Worm (Caenorhabditis elegans) whole organism, L4 larva: ENCODE measurements around the gene gex-5.

Source experiments
- F49E8.2 ChIP-seq: sonication (generic microtip); optimal IDR thresholded peaks from 2 replicates; lab custom pipeline; 2016; ENCODE audit warnings: missing compliant biosample characterization, mild to moderate bottlenecking, missing genetic modification characterization, borderline replicate concordance
- T20F7.1 ChIP-seq: fragments of 200-800 bp; sonication (Bioruptor generic); optimal IDR thresholded peaks from 2 replicates; lab custom pipeline; 2018; ENCODE audit warnings: mild to moderate bottlenecking, missing genetic modification characterization, missing compliant biosample characterization
- T26A8.4 ChIP-seq: fragments of 200-800 bp; sonication (Bioruptor generic); IDR thresholded peaks from 2 replicates; pipeline ENCODE4 v1.3.6; 2022; ENCODE audit warnings: missing genetic modification characterization, missing compliant biosample characterization
- Y48G9A.11 ChIP-seq: fragments of 200-800 bp; sonication (Bioruptor generic); IDR thresholded peaks from 2 replicates; pipeline ENCODE4 v1.3.6; 2022; ENCODE audit warnings: missing genetic modification reagents, missing genetic modification characterization, missing compliant biosample characterization
- ZK546.5 ChIP-seq, 2 experiments: sonication (generic microtip); optimal IDR thresholded peaks; 2 replicates each; lab custom pipeline; 2017; ENCODE audit warnings: missing biosample characterization in 2 of 2, missing genetic modification characterization in 2 of 2
- aha-1 ChIP-seq: fragments of 150-350 bp; peaks from one replicate; lab custom pipeline; 2014; ENCODE audit warnings: missing biosample characterization, missing genetic modification characterization
- aly-2 ChIP-seq: sonication (generic microtip); optimal IDR thresholded peaks from 2 replicates; lab custom pipeline; 2018; ENCODE audit warnings: missing biosample characterization, missing genetic modification characterization
- arid-1 ChIP-seq: fragments of 200-800 bp; sonication (Bioruptor generic); conservative IDR thresholded peaks from 2 replicates; pipeline ENCODE4 v1.3.6; 2022; ENCODE audit warnings: missing genetic modification reagents, missing genetic modification characterization, missing compliant biosample characterization
- ceh-32 ChIP-seq: sonication (generic microtip); optimal IDR thresholded peaks from 2 replicates; lab custom pipeline; 2016; ENCODE audit warnings: mild to moderate bottlenecking, missing genetic modification characterization, missing compliant biosample characterization; ENCODE audit not compliant: poor library complexity
- cey-2 ChIP-seq: sonication (generic microtip); optimal IDR thresholded peaks from 3 replicates; lab custom pipeline; 2017; ENCODE audit warnings: missing genetic modification characterization, mild to moderate bottlenecking, missing compliant biosample characterization, antibody characterized with exemption, borderline replicate concordance; ENCODE audit not compliant: insufficient read depth
- daf-12 ChIP-seq: fragments of 150-350 bp; optimal IDR thresholded peaks from 2 replicates; lab custom pipeline; 2014; ENCODE audit warnings: missing biosample characterization, missing genetic modification reagents, missing genetic modification characterization
- daf-8 ChIP-seq: fragments of 200-800 bp; sonication (Bioruptor generic); IDR thresholded peaks from 2 replicates; pipeline ENCODE4 v1.3.6; 2022; ENCODE audit warnings: missing genetic modification characterization, missing compliant biosample characterization
- dpl-1 ChIP-seq: fragments of 150-350 bp; optimal IDR thresholded peaks from 2 replicates; lab custom pipeline; 2014; ENCODE audit warnings: missing biosample characterization, missing genetic modification reagents, missing genetic modification characterization
- duxl-1 ChIP-seq: sonication (generic microtip); optimal IDR thresholded peaks from 2 replicates; lab custom pipeline; 2016; ENCODE audit warnings: mild to moderate bottlenecking, missing genetic modification characterization, moderate library complexity, missing compliant biosample characterization; ENCODE audit not compliant: poor library complexity
- egl-27 ChIP-seq: sonication (generic microtip); optimal IDR thresholded peaks from 3 replicates; lab custom pipeline; 2017; ENCODE audit warnings: missing biosample characterization, missing genetic modification reagents, missing genetic modification characterization
- fkh-10 ChIP-seq: fragments of 150-350 bp; optimal IDR thresholded peaks from 2 replicates; lab custom pipeline; 2014; ENCODE audit warnings: missing biosample characterization, missing genetic modification reagents, missing genetic modification characterization
- hlh-11 ChIP-seq: fragments of 200-800 bp; sonication (Bioruptor generic); optimal IDR thresholded peaks from 2 replicates; lab custom pipeline; 2018; ENCODE audit warnings: mild to moderate bottlenecking, missing genetic modification characterization, missing compliant biosample characterization
- jun-1 ChIP-seq: fragments of 150-350 bp; optimal IDR thresholded peaks from 2 replicates; lab custom pipeline; 2014; ENCODE audit warnings: missing biosample characterization, missing genetic modification reagents, missing genetic modification characterization
- lim-7 ChIP-seq: fragments of 200-800 bp; sonication (Bioruptor generic); IDR thresholded peaks from 2 replicates; pipeline ENCODE4 v1.3.6; 2022; ENCODE audit warnings: missing genetic modification characterization, missing compliant biosample characterization
- lin-1 ChIP-seq: fragments of 200-800 bp; sonication (Bioruptor generic); IDR thresholded peaks from 2 replicates; pipeline ENCODE4 v1.3.6; 2022; ENCODE audit warnings: missing genetic modification reagents, missing genetic modification characterization, missing compliant biosample characterization
- lin-15B ChIP-seq: fragments of 150-350 bp; sonication (generic microtip); optimal IDR thresholded peaks from 3 replicates; lab custom pipeline; 2014; ENCODE audit warnings: missing biosample characterization, missing genetic modification characterization
- lin-29 ChIP-seq: fragments of 200-800 bp; sonication (Bioruptor generic); IDR thresholded peaks from 2 replicates; pipeline ENCODE4 v1.3.6; 2022; ENCODE audit warnings: missing genetic modification reagents, missing genetic modification characterization, missing compliant biosample characterization
- madf-5 ChIP-seq, 2 experiments: fragments of 200-800 bp; sonication (Bioruptor generic); IDR thresholded peaks; 2 replicates each; pipeline ENCODE4 v1.3.6; 2022; ENCODE audit warnings: missing compliant biosample characterization in 2 of 2, missing genetic modification characterization in 2 of 2
- madf-9 ChIP-seq: fragments of 200-800 bp; sonication (Bioruptor generic); conservative IDR thresholded peaks from 2 replicates; pipeline ENCODE4 v1.3.6; 2022; ENCODE audit warnings: missing genetic modification reagents, missing genetic modification characterization, missing compliant biosample characterization
- mdt-29 ChIP-seq: fragments of 200-800 bp; sonication (Bioruptor generic); IDR thresholded peaks from 2 replicates; pipeline ENCODE4 v1.3.6; 2022; ENCODE audit warnings: missing genetic modification reagents, missing genetic modification characterization, missing compliant biosample characterization
- mxl-2 ChIP-seq: fragments of 200-800 bp; sonication (Bioruptor generic); conservative IDR thresholded peaks from 2 replicates; pipeline ENCODE4 v1.3.6; 2022; ENCODE audit warnings: missing genetic modification reagents, missing genetic modification characterization, missing compliant biosample characterization
- mxl-3 ChIP-seq: fragments of 200-800 bp; sonication (Bioruptor generic); optimal IDR thresholded peaks from 2 replicates; lab custom pipeline; 2018; ENCODE audit warnings: mild to moderate bottlenecking, missing genetic modification characterization, missing compliant biosample characterization
- nhr-10 ChIP-seq: fragments of 150-350 bp; optimal IDR thresholded peaks from 2 replicates; lab custom pipeline; 2014; ENCODE audit warnings: missing biosample characterization, missing genetic modification characterization
- nhr-11 ChIP-seq: fragments of 150-350 bp; optimal IDR thresholded peaks from 2 replicates; lab custom pipeline; 2014; ENCODE audit warnings: missing biosample characterization, missing genetic modification characterization
- nhr-111 ChIP-seq: fragments of 200-800 bp; sonication (Bioruptor generic); optimal IDR thresholded peaks from 2 replicates; lab custom pipeline; 2018; ENCODE audit warnings: mild to moderate bottlenecking, missing genetic modification characterization, missing compliant biosample characterization
- nhr-25 ChIP-seq: sonication (generic microtip); optimal IDR thresholded peaks from 2 replicates; lab custom pipeline; 2017; ENCODE audit warnings: missing genetic modification characterization, mild to moderate bottlenecking, missing compliant biosample characterization, antibody characterized with exemption, moderate library complexity, borderline replicate concordance; ENCODE audit not compliant: insufficient read depth
- nhr-28 ChIP-seq: fragments of 150-350 bp; optimal IDR thresholded peaks from 2 replicates; lab custom pipeline; 2014; ENCODE audit warnings: missing biosample characterization, missing genetic modification characterization
- nhr-48 ChIP-seq: sonication (generic microtip); optimal IDR thresholded peaks from 2 replicates; lab custom pipeline; 2016; ENCODE audit warnings: mild to moderate bottlenecking, missing genetic modification characterization, missing compliant biosample characterization
- nhr-76 ChIP-seq: fragments of 150-350 bp; optimal IDR thresholded peaks from 2 replicates; lab custom pipeline; 2014; ENCODE audit warnings: missing biosample characterization, missing genetic modification characterization
- nhr-77 ChIP-seq: fragments of 150-350 bp; optimal IDR thresholded peaks from 2 replicates; lab custom pipeline; 2014; ENCODE audit warnings: missing biosample characterization, missing genetic modification characterization
- set-16 ChIP-seq: fragments of 200-800 bp; sonication (Bioruptor generic); IDR thresholded peaks from 2 replicates; pipeline ENCODE4 v1.3.6; 2022; ENCODE audit warnings: missing genetic modification reagents, missing genetic modification characterization, missing compliant biosample characterization
- skn-1 ChIP-seq: fragments of 150-350 bp; optimal IDR thresholded peaks from 2 replicates; lab custom pipeline; 2014; ENCODE audit warnings: missing biosample characterization, missing genetic modification characterization
- snpc-1.2 ChIP-seq: fragments of 200-800 bp; sonication (Bioruptor generic); IDR thresholded peaks from 2 replicates; pipeline ENCODE4 v1.3.6; 2022; ENCODE audit warnings: missing genetic modification reagents, missing genetic modification characterization, missing compliant biosample characterization
- snpc-4 ChIP-seq: fragments of 150-350 bp; optimal IDR thresholded peaks from 2 replicates; lab custom pipeline; 2014; ENCODE audit warnings: missing biosample characterization, missing genetic modification characterization
- unc-62 ChIP-seq, 3 experiments: fragments of 150-350 bp in 1 of 3; sonication (generic microtip); optimal IDR thresholded peaks in 2 of 3; peaks in 1 of 3; 1 replicate in 1 of 3; 2 replicates in 2 of 3; lab custom pipeline; 2014 to 2017; ENCODE audit warnings: missing biosample characterization in 3 of 3, missing genetic modification characterization in 3 of 3, missing genetic modification reagents in 3 of 3, missing genotype in 1 of 3
- zfp-2 ChIP-seq: sonication (generic microtip); optimal IDR thresholded peaks from 2 replicates; lab custom pipeline; 2016; ENCODE audit warnings: mild to moderate bottlenecking, missing genetic modification characterization, missing compliant biosample characterization
- zip-2 ChIP-seq: fragments of 150-350 bp; optimal IDR thresholded peaks from 2 replicates; lab custom pipeline; 2014; ENCODE audit warnings: missing biosample characterization, missing genetic modification characterization
- ztf-11 ChIP-seq: fragments of 150-350 bp; optimal IDR thresholded peaks from 2 replicates; lab custom pipeline; 2014; ENCODE audit warnings: missing biosample characterization, missing genetic modification characterization

Gene gex-5

DNA sequence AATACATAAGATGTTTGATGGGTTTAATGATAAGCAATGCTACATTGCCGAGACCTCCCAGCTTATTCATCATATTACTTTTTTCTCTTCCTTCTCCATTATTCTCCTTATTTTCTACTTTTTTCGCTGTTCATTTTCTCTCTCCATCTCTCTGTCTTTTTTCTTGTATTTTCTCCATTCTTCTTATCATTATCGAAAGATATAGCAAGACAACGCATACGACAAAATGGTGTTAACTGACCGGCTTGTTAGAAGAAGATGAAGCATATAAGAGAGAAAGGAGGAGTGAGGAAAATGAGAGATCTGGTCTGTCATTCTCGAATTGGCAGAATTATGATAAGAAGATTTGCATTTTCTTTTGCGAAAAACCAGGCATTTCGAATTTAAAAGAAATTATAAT is 14.9 kb downstream of the gex-5 start:
- TF ChIP-seq nhr-10 (tag; lab: Kevin White, UChicago) (no peak), lin-29 (GFP tag; lab: Robert Waterston, UW) (no peak), nhr-28 (peak; percentile 47), nhr-25 (no peak), mxl-3 (peak; percentile 9), ztf-11 (tag; lab: Kevin White, UChicago) (no peak), mxl-2 (GFP tag; lab: Robert Waterston, UW) (no peak), unc-62 (GFP tag; optimal IDR thresholded peaks at IDR 0.05 in 1 of 2; lab: Kevin White, UChicago) (peak in 1 of 2 experiments; percentile 75), unc-62 (tag; optimal IDR thresholded peaks at IDR 0.05; lab: Kevin White, UChicago) (no peak)

DNA sequence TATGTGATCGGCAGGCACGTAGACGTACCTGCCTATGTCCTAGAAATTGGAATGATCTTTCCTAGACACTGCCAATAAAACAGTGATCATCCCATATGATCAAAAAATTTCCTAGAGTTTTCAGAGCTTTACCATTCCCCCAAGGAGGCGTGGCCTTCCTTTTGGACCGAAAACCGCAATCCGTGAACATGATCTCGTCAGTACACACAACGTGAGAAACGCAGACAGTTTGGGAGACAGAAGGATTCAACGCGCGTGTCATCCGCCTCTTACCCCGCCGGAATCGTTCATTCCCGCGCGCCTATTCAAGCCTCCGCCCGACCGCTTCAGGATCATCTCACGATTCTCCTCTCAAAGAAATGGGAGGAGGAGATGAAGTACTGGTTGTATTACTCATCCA is 16.3 kb downstream of the gex-5 start, which contains the start of gene B0393.5:
B0393.5 (plus strand) TSS at position 301 of the 400 bp plus-strand sequence.
- TF ChIP-seq mxl-3 (peak; percentile 18), aha-1 (tag; lab: Kevin White, UChicago) (peak; percentile 4), Y48G9A.11 (GFP tag; lab: Robert Waterston, UW) (no peak), T20F7.1 (GFP tag; lab: Kevin White, UChicago) (no peak), duxl-1 (tag; lab: Kevin White, UChicago) (no peak), nhr-48 (tag; lab: Kevin White, UChicago) (no peak), mdt-29 (GFP tag; lab: Robert Waterston, UW) (no peak), lin-29 (GFP tag; lab: Robert Waterston, UW) (no peak)

DNA sequence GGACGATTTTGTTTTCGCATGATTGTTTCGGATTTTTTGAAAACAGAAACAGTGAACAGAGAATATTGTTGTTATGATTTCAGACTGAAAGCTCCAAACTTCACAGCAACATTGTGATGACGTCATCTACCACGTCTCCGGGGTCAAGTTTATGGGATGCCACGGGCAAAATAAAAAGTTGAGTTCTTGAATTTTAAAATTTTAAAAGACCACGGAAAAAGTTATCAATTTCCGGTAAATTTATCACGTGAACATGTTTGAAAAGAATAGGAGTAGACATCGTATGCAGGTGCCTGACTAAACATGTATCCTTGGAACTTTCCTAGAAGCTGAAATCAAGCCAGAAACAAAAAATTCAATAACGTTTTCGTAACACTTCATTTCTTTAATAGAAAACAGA is 18.3 kb downstream of the gex-5 start, which contains the start of gene B0393.4:
B0393.4 (minus strand) TSS at position 101 of the 400 bp plus-strand sequence.
- TF ChIP-seq snpc-1.2 (GFP tag; lab: Robert Waterston, UW) (no peak), egl-27 (tag; lab: Kevin White, UChicago) (no peak), nhr-111 (no peak), T26A8.4 (no peak), madf-9 (no peak), nhr-48 (tag; lab: Kevin White, UChicago) (no peak), arid-1 (GFP tag; lab: Robert Waterston, UW) (no peak), aly-2 (tag; lab: Kevin White, UChicago) (no peak), ceh-32 (tag; lab: Kevin White, UChicago) (no peak), lin-1 (GFP tag; lab: Robert Waterston, UW) (no peak), daf-12 (tag; lab: Kevin White, UChicago) (no peak), cey-2 (tag; lab: Kevin White, UChicago) (no peak), dpl-1 (GFP tag; lab: Kevin White, UChicago) (no peak), nhr-77 (tag; lab: Kevin White, UChicago) (no peak), mxl-2 (GFP tag; lab: Robert Waterston, UW) (no peak)

DNA sequence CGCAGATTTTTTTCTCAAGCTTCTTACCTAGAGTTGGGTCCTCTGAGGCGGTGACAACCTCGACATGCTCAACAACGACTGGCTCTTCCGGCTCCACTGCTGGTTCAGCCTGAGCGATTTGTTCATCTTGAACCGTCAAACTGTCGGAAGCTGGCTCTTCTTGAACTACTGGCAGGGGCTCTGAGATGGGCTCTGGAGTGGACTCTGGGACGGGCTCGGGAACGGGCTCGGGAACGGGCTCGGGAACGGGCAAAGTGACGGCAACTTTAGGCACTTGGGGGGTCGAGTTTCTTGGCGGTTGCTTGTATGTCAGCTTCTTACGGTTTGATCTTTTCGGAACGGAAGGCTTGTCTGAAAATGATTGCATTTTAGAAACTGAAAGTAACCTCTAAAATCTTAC is 18.9 kb downstream of the gex-5 start:
- TF ChIP-seq mxl-2 (GFP tag; lab: Robert Waterston, UW), result no peak
- no peak for TF ChIP-seq hlh-11
- TF ChIP-seq fkh-10 (GFP tag; lab: Kevin White, UChicago), result no peak
- TF ChIP-seq set-16 (GFP tag; lab: Robert Waterston, UW), result peak; percentile 78
- no peak for TF ChIP-seq cey-2 (tag; lab: Kevin White, UChicago)
- no peak for TF ChIP-seq nhr-11 (tag; lab: Kevin White, UChicago)

DNA sequence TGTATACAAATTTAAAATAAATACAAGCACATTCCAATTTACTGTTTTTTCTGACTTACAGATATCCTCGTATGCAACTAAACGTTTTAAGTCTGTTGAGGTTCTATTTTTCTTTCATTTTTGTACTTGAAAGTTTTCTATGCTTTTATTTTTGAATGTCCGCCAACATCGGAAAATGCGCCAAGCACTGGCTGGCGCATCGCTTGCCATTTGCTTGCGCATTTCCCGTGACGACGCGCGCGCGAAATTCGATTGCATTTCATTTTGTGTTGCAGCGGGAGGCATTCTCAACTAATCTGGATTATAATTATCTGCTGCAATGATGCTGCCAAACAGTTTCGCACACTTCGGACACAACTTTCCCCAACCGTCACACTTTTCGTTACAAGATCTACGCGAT is 24.8 kb downstream of the gex-5 start, which contains the start of gene fbxl-2:
fbxl-2 (plus strand) TSS at position 278 of the 400 bp plus-strand sequence.
- TF ChIP-seq zfp-2 (tag; lab: Kevin White, UChicago) (peak; percentile 71), mxl-2 (GFP tag; lab: Robert Waterston, UW) (0 out of 2 replicates have a peak, but pooled peaks have one; percentile 57), skn-1 (tag; lab: Kevin White, UChicago) (no peak), nhr-11 (tag; lab: Kevin White, UChicago) (peak; percentile 90), ZK546.5 (tag; optimal IDR thresholded peaks at IDR 0.05; lab: Kevin White, UChicago) (peak in 1 of 2 experiments; percentile 54), fkh-10 (GFP tag; lab: Kevin White, UChicago) (peak; percentile 96), snpc-4 (tag; lab: Kevin White, UChicago) (no peak), nhr-10 (tag; lab: Kevin White, UChicago) (no peak), F49E8.2 (tag; lab: Kevin White, UChicago) (peak; percentile 28), lim-7 (peak; percentile 51; the same call in 1 of the 2 replicates), jun-1 (peak; percentile 65), madf-5 (GFP tag; IDR thresholded peaks at IDR 0.05; lab: Robert Waterston, UW) (peak in 1 of 2 experiments; percentile 73; a peak in 1 of 4 replicates), zip-2 (tag; lab: Kevin White, UChicago) (peak; percentile 28), lin-15B (tag; lab: Kevin White, UChicago) (peak; percentile 79), nhr-76 (tag; lab: Kevin White, UChicago) (no peak), daf-8 (no peak), nhr-77 (tag; lab: Kevin White, UChicago) (peak; percentile 94)
